Worm (Caenorhabditis elegans): ENCODE measurements around the gene icap-1.
A peak's percentile ranks its signal among the peaks of the same experiment; 100 is the strongest.

Gene icap-1

DNA sequence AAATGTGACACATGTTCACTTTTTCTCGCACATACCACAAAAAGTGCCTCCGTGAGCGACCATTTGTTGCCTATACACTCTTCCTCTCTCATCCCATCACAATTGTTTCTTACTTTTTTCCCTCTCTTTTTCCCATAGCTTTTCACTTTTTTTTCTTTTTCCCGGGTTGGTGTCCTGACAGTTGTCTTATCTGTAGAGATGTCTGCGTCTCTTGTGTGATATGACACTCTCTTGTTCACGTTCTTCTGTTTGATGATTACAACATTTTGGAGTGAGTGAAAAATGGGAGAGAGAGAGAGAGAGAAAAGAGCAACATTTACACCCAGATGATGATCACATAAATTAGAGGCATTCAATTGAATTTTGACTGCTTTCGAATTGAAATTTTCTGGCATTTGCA is 39.6 kb upstream of the icap-1 start:
- peak; percentile 92 for TF ChIP-seq unc-62 (GFP tag; optimal IDR thresholded peaks at IDR 0.05)
- no peak for TF ChIP-seq elt-1 (tag; optimal IDR thresholded peaks at IDR 0.05; ENCODE audit: borderline replicate concordance, insufficient read depth)
- peak; percentile 100 for TF ChIP-seq hlh-1 (tag; optimal IDR thresholded peaks at IDR 0.05)
- no peak for TF ChIP-seq ceh-83 (GFP tag; optimal IDR thresholded peaks at IDR 0.05)
- peak; percentile 98 for TF ChIP-seq unc-120 (tag; optimal IDR thresholded peaks at IDR 0.05; ENCODE audit: poor library complexity, severe bottlenecking)
- no peak for TF ChIP-seq tbx-8 (GFP tag; optimal IDR thresholded peaks at IDR 0.05)
- TF ChIP-seq blmp-1 (tag; optimal IDR thresholded peaks at IDR 0.05) = peak; percentile 14
- peak; percentile 71 for TF ChIP-seq mab-5 (tag; optimal IDR thresholded peaks at IDR 0.05)

DNA sequence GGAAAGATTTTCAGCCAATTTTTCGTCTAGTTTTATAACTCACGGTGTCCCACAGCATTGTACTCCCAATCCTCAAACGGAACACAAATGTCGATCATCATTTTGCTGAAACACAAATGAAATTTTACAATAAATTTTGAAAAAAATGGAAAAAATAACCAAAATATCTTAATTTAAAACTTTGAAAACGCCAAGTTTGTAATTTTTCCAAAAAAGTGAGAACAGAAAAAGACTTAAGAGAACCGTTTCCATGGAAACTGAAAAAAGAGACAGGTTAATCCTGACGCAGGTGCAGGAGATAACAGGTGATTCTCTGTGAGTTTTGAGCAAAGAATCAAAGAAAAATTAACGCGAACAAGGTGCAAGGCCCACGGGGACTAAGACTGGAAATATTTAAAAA is 34.1 kb upstream of the icap-1 start, which contains the start of gene Y45F10D.15:
TSS of gene Y45F10D.15 (minus strand) at position 101 of the 400 bp plus-strand sequence.
- TF ChIP-seq ceh-43 (GFP tag; optimal IDR thresholded peaks at IDR 0.05) (no peak), unc-62 (GFP tag; optimal IDR thresholded peaks at IDR 0.05) (no peak)

DNA sequence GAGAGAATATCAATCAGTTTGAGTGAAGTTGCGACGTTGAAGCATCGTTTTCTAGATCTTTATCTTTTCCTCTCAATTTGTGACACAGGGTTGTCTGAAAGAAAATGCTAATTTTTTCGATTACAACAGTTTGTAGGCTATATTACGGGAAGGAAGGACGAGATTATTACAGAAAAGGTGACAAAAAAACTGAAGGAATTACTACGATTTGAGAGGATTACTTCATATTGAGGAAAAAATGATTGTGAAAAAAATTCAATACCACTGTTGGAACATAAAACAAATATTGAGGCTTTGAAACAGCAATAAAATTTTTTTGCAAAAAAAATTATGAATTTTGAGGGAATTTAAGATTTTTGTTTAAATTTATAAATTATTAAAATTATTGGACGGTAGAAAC is 21.0 kb upstream of the icap-1 start, which contains the start of gene Y45F10D.14:
TSS of gene Y45F10D.14 (minus strand) at position 101 of the 400 bp plus-strand sequence.
- TF ChIP-seq lsy-2 (tag; optimal IDR thresholded peaks at IDR 0.05) (no peak), M03D4.4 (tag; optimal IDR thresholded peaks at IDR 0.05) (no peak), elt-3 (tag; optimal IDR thresholded peaks at IDR 0.05) (no peak), nhr-237 (tag; optimal IDR thresholded peaks at IDR 0.05) (no peak), bed-3 (GFP tag; optimal IDR thresholded peaks at IDR 0.05) (no peak), lin-13 (tag; optimal IDR thresholded peaks at IDR 0.05) (no peak), pha-4 (tag; optimal IDR thresholded peaks at IDR 0.05) (no peak), mep-1 (tag; optimal IDR thresholded peaks at IDR 0.05) (no peak), ceh-83 (GFP tag; optimal IDR thresholded peaks at IDR 0.05) (no peak), sem-2 (GFP tag; optimal IDR thresholded peaks at IDR 0.05) (no peak), mab-5 (tag; optimal IDR thresholded peaks at IDR 0.05) (no peak), tbx-8 (GFP tag; optimal IDR thresholded peaks at IDR 0.05) (no peak), cnd-1 (tag; optimal IDR thresholded peaks at IDR 0.05) (no peak), nhr-28 (tag; optimal IDR thresholded peaks at IDR 0.05) (no peak)

DNA sequence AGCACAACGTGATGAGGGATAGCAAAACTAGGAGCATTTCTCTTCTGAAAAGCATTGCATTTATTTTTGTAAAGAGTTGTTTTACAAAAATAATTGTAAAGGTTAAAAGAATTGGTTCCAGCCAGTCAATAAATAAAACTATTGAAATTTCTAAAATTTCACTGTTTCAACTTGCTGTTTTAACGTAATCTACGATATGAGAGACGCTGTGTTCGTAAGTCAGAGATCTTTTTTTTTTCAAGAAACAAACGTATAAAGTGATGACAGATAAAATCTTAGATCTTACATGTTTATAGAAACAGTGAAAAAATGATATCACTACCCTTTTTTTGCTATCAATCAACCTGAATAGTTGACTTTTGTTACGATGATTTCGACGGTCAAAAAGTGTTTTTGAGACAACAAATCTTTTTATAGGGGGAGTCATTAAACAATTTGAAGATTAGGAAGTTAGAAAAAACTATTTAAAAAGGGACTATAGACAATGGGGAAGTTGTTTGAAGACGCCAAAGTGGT is 11.2 kb upstream of the icap-1 start, which contains the start of gene Y45F10D.6:
TSS of gene Y45F10D.6 (minus strand) at position 51 of the 516 bp plus-strand sequence.
- TF ChIP-seq mab-5 (tag; optimal IDR thresholded peaks at IDR 0.05) = no peak
- no peak for TF ChIP-seq mls-2 (tag; optimal IDR thresholded peaks at IDR 0.05)
- TF ChIP-seq cnd-1 (tag; optimal IDR thresholded peaks at IDR 0.05) = no peak
- no peak for TF ChIP-seq nhr-2 (tag; optimal IDR thresholded peaks at IDR 0.05)
- TF ChIP-seq ceh-39 (tag; optimal IDR thresholded peaks at IDR 0.05) = no peak
- no peak for TF ChIP-seq elt-3 (tag; optimal IDR thresholded peaks at IDR 0.05)
- TF ChIP-seq unc-39 (tag; optimal IDR thresholded peaks at IDR 0.05) = no peak
- TF ChIP-seq unc-62 (GFP tag; optimal IDR thresholded peaks at IDR 0.05) = no peak
- TF ChIP-seq M03D4.4 (tag; optimal IDR thresholded peaks at IDR 0.05) = no peak
- no peak for TF ChIP-seq nhr-237 (tag; optimal IDR thresholded peaks at IDR 0.05)
- no peak for TF ChIP-seq pha-4 (tag; optimal IDR thresholded peaks at IDR 0.05)

DNA sequence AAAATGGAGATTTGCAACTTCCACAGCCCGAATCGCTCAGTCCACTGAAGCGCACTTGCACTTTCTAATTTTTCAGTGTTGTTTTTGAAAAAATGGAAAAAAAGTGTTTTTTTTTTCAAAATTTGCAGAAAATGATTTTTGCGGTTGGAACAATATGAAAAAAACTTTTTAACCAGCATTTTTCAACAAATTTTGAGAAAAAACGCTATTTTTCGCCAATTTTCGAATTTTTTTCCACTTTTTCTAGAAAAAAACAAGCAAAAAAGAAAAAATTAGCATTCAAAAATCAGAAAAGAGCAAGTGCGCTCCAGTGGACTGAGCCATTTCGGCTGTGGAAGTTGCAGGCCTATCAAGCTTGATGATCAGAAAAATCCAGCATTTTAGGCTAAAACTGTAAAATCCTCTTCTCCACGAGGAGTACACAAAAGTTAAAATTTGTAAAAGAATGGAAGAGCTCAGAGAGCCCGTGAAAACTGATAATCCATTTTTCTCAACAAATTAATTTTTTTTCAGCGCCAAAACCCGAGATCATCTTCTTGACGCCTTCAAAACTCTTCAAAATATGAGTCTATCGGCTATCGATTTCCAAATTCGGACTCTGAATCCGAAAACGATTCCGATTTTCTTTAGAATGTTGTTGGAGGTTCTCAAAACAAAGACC is 8.6 kb upstream of the icap-1 start:
- no peak for TF ChIP-seq nhr-76 (tag; optimal IDR thresholded peaks at IDR 0.05)

DNA sequence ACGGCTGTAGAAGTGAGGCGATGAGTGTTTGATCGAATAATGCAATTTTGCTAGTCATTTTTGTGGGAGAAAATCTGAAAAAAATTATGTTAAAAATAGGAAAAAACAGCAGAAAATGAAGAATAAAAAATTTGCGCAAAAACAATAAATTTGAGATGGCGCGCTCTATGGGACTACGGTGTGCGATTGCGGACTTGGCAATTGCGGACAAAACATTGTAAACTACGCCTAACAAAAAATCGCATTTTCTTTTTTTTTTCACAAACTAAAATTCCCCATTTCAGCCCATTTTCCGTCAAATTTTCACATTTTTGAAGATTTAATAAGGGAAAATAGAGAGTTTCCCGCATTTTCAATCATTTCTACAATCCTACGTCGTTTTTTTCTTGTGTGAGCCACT is 1.9 kb upstream of the icap-1 start, which contains the start of the genes sas-6 and Y45F10D.7:
TSS of gene sas-6 (minus strand) at position 80 of the 400 bp plus-strand sequence.
TSS of gene Y45F10D.7 (plus strand) at position 256 of the 400 bp plus-strand sequence.
- TF ChIP-seq mls-2 (tag; optimal IDR thresholded peaks at IDR 0.05) (peak; percentile 19), sptf-1 (tag; optimal IDR thresholded peaks at IDR 0.05) (peak; percentile 67), nhr-2 (tag; optimal IDR thresholded peaks at IDR 0.05) (no peak), M03D4.4 (tag; optimal IDR thresholded peaks at IDR 0.05) (peak; percentile 57), lsy-2 (tag; optimal IDR thresholded peaks at IDR 0.05) (peak; percentile 99), unc-39 (tag; optimal IDR thresholded peaks at IDR 0.05) (no peak), tbx-8 (GFP tag; optimal IDR thresholded peaks at IDR 0.05) (no peak), ces-1 (GFP tag; optimal IDR thresholded peaks at IDR 0.05) (peak; percentile 77), pha-4 (tag; optimal IDR thresholded peaks at IDR 0.05) (peak; percentile 17), mep-1 (tag; optimal IDR thresholded peaks at IDR 0.05) (peak; percentile 74), nhr-237 (tag; optimal IDR thresholded peaks at IDR 0.05) (peak; percentile 61), bed-3 (GFP tag; optimal IDR thresholded peaks at IDR 0.05) (no peak), lin-13 (tag; optimal IDR thresholded peaks at IDR 0.05) (no peak), hlh-1 (tag; optimal IDR thresholded peaks at IDR 0.05) (peak; percentile 7)

All from whole organism, mixed stage, embryonic.